Fruit fly (Drosophila melanogaster) whole organism, embryonic: ENCODE results near the gene lwr.

Experiments used
- Atf3 ChIP-seq: fragments of 200-800 bp; sonication (Bioruptor generic); optimal IDR thresholded peaks from 3 replicates; lab custom pipeline; 2016; ENCODE audit warnings: missing biosample characterization, missing genetic modification characterization
- CG10267 ChIP-seq: fragments of 200-800 bp; sonication (Bioruptor generic); optimal IDR thresholded peaks from 2 replicates; lab custom pipeline; 2018; ENCODE audit warnings: missing biosample characterization, mild to moderate bottlenecking, missing genetic modification characterization, moderate library complexity
- CG10431 ChIP-seq: fragments of 200-800 bp; sonication (Bioruptor generic); optimal IDR thresholded peaks from 3 replicates; lab custom pipeline; 2018; ENCODE audit warnings: missing biosample characterization, mild to moderate bottlenecking, missing genetic modification characterization
- CG11093 ChIP-seq: fragments of 200-800 bp; sonication (Bioruptor generic); IDR thresholded peaks from 3 replicates; pipeline ENCODE4 v1.3.6; 2022; ENCODE audit warnings: missing biosample characterization, missing genetic modification characterization
- CG11456 ChIP-seq: fragments of 200-800 bp; sonication (Bioruptor generic); IDR thresholded peaks from 3 replicates; pipeline ENCODE4 v1.3.6; 2022; ENCODE audit warnings: missing biosample characterization, missing genetic modification characterization
- CG12299 ChIP-seq: fragments of 200-800 bp; sonication (Bioruptor generic); optimal IDR thresholded peaks from 2 replicates; lab custom pipeline; 2018; ENCODE audit warnings: missing biosample characterization, mild to moderate bottlenecking, missing genetic modification characterization
- CG13287 ChIP-seq: fragments of 200-800 bp; sonication (Bioruptor generic); IDR thresholded peaks from 2 replicates; pipeline ENCODE4 v1.3.6; 2022; ENCODE audit warnings: missing biosample characterization, missing genetic modification characterization; ENCODE audit not compliant: partially characterized antibody
- CG1529 ChIP-seq: fragments of 200-800 bp; sonication (Bioruptor generic); optimal IDR thresholded peaks from 3 replicates; lab custom pipeline; 2018; ENCODE audit warnings: missing biosample characterization, missing genetic modification characterization
- CG17359 ChIP-seq: fragments of 200-800 bp; sonication (Bioruptor generic); optimal IDR thresholded peaks from 3 replicates; lab custom pipeline; 2018; ENCODE audit warnings: missing biosample characterization, mild to moderate bottlenecking, missing genetic modification characterization, moderate library complexity
- CG17361 ChIP-seq: fragments of 200-800 bp; sonication (Bioruptor generic); IDR thresholded peaks from 3 replicates; pipeline ENCODE4 v1.3.6; 2022; ENCODE audit warnings: missing biosample characterization, missing genetic modification characterization
- CG18011 ChIP-seq: fragments of 200-800 bp; sonication (Bioruptor generic); optimal IDR thresholded peaks from 2 replicates; lab custom pipeline; 2017; ENCODE audit warnings: missing biosample characterization, missing genetic modification characterization, mild to moderate bottlenecking, moderate library complexity, missing genotype
- CG18476 ChIP-seq: fragments of 200-800 bp; sonication (Bioruptor generic); optimal IDR thresholded peaks from 2 replicates; lab custom pipeline; 2016; ENCODE audit warnings: missing biosample characterization, mild to moderate bottlenecking, missing genetic modification characterization
- CG3065 ChIP-seq: fragments of 200-800 bp; sonication (Bioruptor generic); optimal IDR thresholded peaks from 2 replicates; lab custom pipeline; 2016; ENCODE audit warnings: missing biosample characterization, missing genetic modification characterization
- CG31388 ChIP-seq: fragments of 200-800 bp; sonication (Bioruptor generic); optimal IDR thresholded peaks from 2 replicates; lab custom pipeline; 2016; ENCODE audit warnings: missing biosample characterization, missing genetic modification characterization
- CG31441 ChIP-seq: fragments of 200-800 bp; sonication (Bioruptor generic); IDR thresholded peaks from 2 replicates; pipeline ENCODE4 v1.3.6; 2022; ENCODE audit warnings: missing biosample characterization, missing genetic modification characterization
- CG3163 ChIP-seq: fragments of 200-800 bp; sonication (Bioruptor generic); optimal IDR thresholded peaks from 3 replicates; lab custom pipeline; 2016; ENCODE audit warnings: missing biosample characterization, missing genetic modification characterization
- CG3281 ChIP-seq: fragments of 200-800 bp; sonication (Bioruptor generic); optimal IDR thresholded peaks from 3 replicates; lab custom pipeline; 2017; ENCODE audit warnings: missing biosample characterization, mild to moderate bottlenecking, missing genetic modification characterization
- CG34422 ChIP-seq: fragments of 200-800 bp; sonication (Bioruptor generic); IDR thresholded peaks from 3 replicates; pipeline ENCODE4 v1.3.6; 2022; ENCODE audit warnings: missing biosample characterization, missing genetic modification characterization
- CG3847 ChIP-seq: fragments of 200-800 bp; sonication (Bioruptor generic); IDR thresholded peaks from 2 replicates; pipeline ENCODE4 v1.3.6; 2022; ENCODE audit warnings: missing biosample characterization, missing genetic modification characterization
- CG4404 ChIP-seq: fragments of 200-800 bp; sonication (Bioruptor generic); IDR thresholded peaks from 2 replicates; pipeline ENCODE4 v1.3.6; 2022; ENCODE audit warnings: missing biosample characterization, missing genetic modification characterization
- CG6175 ChIP-seq: fragments of 200-800 bp; sonication (Bioruptor generic); IDR thresholded peaks from 3 replicates; pipeline ENCODE4 v1.3.6; 2022; ENCODE audit warnings: missing biosample characterization, missing genetic modification characterization
- CG6765 ChIP-seq: fragments of 200-800 bp; sonication (Bioruptor generic); optimal IDR thresholded peaks from 3 replicates; lab custom pipeline; 2017; ENCODE audit warnings: missing biosample characterization, mild to moderate bottlenecking, missing genetic modification characterization
- CG7786 ChIP-seq: fragments of 200-800 bp; sonication (Bioruptor generic); optimal IDR thresholded peaks from 2 replicates; lab custom pipeline; 2016; ENCODE audit warnings: missing biosample characterization, missing genetic modification characterization
- CG9876 ChIP-seq: fragments of 200-800 bp; sonication (Bioruptor generic); optimal IDR thresholded peaks from 2 replicates; lab custom pipeline; 2016; ENCODE audit warnings: missing biosample characterization, missing genetic modification characterization
- CTCF ChIP-seq: fragments of 200-800 bp; sonication (Bioruptor generic); optimal IDR thresholded peaks from 2 replicates; lab custom pipeline; 2017; ENCODE audit warnings: missing biosample characterization, mild to moderate bottlenecking, missing genetic modification characterization, moderate library complexity
- D19A ChIP-seq: fragments of 200-800 bp; optimal IDR thresholded peaks from 3 replicates; lab custom pipeline; 2019; ENCODE audit warnings: missing biosample characterization, mild to moderate bottlenecking, missing genetic modification characterization, moderate library complexity
- Deaf1 ChIP-seq: fragments of 200-800 bp; optimal IDR thresholded peaks from 3 replicates; lab custom pipeline; 2019; ENCODE audit warnings: missing biosample characterization, mild to moderate bottlenecking, missing genetic modification characterization, moderate library complexity
- Dll ChIP-seq: fragments of 200-800 bp; sonication (Bioruptor generic); IDR thresholded peaks from 4 replicates; pipeline ENCODE4 v1.3.6; 2022; ENCODE audit warnings: missing biosample characterization, missing genetic modification characterization; ENCODE audit not compliant: partially characterized antibody
- Fer3 ChIP-seq: fragments of 200-800 bp; sonication (Bioruptor generic); optimal IDR thresholded peaks from 2 replicates; lab custom pipeline; 2018; ENCODE audit warnings: missing biosample characterization, mild to moderate bottlenecking, missing genetic modification characterization, moderate library complexity
- HLH54F ChIP-seq: fragments of 200-800 bp; sonication (Bioruptor generic); optimal IDR thresholded peaks from 3 replicates; lab custom pipeline; 2016; ENCODE audit warnings: missing biosample characterization, missing genetic modification characterization
- HLHmδ ChIP-seq: fragments of 200-800 bp; sonication (Bioruptor generic); optimal IDR thresholded peaks from 2 replicates; lab custom pipeline; 2018; ENCODE audit warnings: missing biosample characterization, mild to moderate bottlenecking, missing genetic modification characterization, moderate library complexity
- Nf-YC ChIP-seq: fragments of 200-800 bp; optimal IDR thresholded peaks from 3 replicates; lab custom pipeline; 2019; ENCODE audit warnings: missing biosample characterization, mild to moderate bottlenecking, missing genetic modification characterization, moderate library complexity
- Oaz ChIP-seq: fragments of 200-800 bp; sonication (Bioruptor generic); IDR thresholded peaks from 2 replicates; pipeline ENCODE4 v1.3.6; 2022; ENCODE audit warnings: missing biosample characterization, missing genetic modification characterization
- Poxn ChIP-seq: fragments of 200-800 bp; sonication (Bioruptor generic); IDR thresholded peaks from 2 replicates; pipeline ENCODE4 v1.3.6; 2022; ENCODE audit warnings: missing biosample characterization, missing genetic modification characterization
- TFAM ChIP-seq: fragments of 200-800 bp; sonication (Bioruptor generic); optimal IDR thresholded peaks from 2 replicates; lab custom pipeline; 2017; ENCODE audit warnings: missing biosample characterization, missing genetic modification characterization, inconsistent platforms
- ab ChIP-seq: fragments of 200-800 bp; sonication (Bioruptor generic); optimal IDR thresholded peaks from 2 replicates; lab custom pipeline; 2016; ENCODE audit warnings: missing biosample characterization, missing genetic modification characterization
- az2 ChIP-seq: fragments of 200-800 bp; sonication (Bioruptor generic); optimal IDR thresholded peaks from 3 replicates; lab custom pipeline; 2016; ENCODE audit warnings: missing biosample characterization, missing genetic modification characterization
- bab2 ChIP-seq: fragments of 200-800 bp; sonication (Bioruptor generic); optimal IDR thresholded peaks from 2 replicates; lab custom pipeline; 2016; ENCODE audit warnings: missing biosample characterization, missing genetic modification characterization
- bigmax ChIP-seq: fragments of 200-800 bp; sonication (Bioruptor generic); optimal IDR thresholded peaks from 2 replicates; lab custom pipeline; 2018; ENCODE audit warnings: missing biosample characterization, mild to moderate bottlenecking, missing genetic modification characterization
- ci ChIP-seq: fragments of 200-800 bp; sonication (Bioruptor generic); IDR thresholded peaks from 3 replicates; pipeline ENCODE4 v1.3.6; 2022; ENCODE audit warnings: missing biosample characterization, missing genetic modification characterization
- cwo ChIP-seq: fragments of 200-800 bp; sonication (Bioruptor generic); optimal IDR thresholded peaks from 3 replicates; lab custom pipeline; 2017; ENCODE audit warnings: missing biosample characterization, missing genetic modification characterization, mild to moderate bottlenecking, moderate library complexity, missing genetic modification reagents
- dmrt11E ChIP-seq: fragments of 200-800 bp; sonication (Bioruptor generic); optimal IDR thresholded peaks from 3 replicates; lab custom pipeline; 2018; ENCODE audit warnings: missing biosample characterization, mild to moderate bottlenecking, missing genetic modification characterization, moderate library complexity
- fu2 ChIP-seq: fragments of 200-800 bp; sonication (Bioruptor generic); optimal IDR thresholded peaks from 2 replicates; lab custom pipeline; 2016; ENCODE audit warnings: missing biosample characterization, missing genetic modification characterization
- gro ChIP-seq: fragments of 200-800 bp; sonication (Bioruptor generic); optimal IDR thresholded peaks from 2 replicates; lab custom pipeline; 2016; ENCODE audit warnings: missing biosample characterization, missing genetic modification characterization
- kni ChIP-seq: fragments of 200-800 bp; sonication (Bioruptor generic); optimal IDR thresholded peaks from 3 replicates; lab custom pipeline; 2017; ENCODE audit warnings: mild to moderate bottlenecking, missing biosample characterization, missing genetic modification reagents, missing genetic modification characterization
- knrl ChIP-seq: fragments of 200-800 bp; sonication (Bioruptor generic); IDR thresholded peaks from 3 replicates; pipeline ENCODE4 v1.3.6; 2022; ENCODE audit warnings: missing biosample characterization, missing genetic modification characterization; ENCODE audit not compliant: partially characterized antibody
- row ChIP-seq: fragments of 200-800 bp; sonication (Bioruptor generic); IDR thresholded peaks from 3 replicates; pipeline ENCODE4 v1.3.6; 2022; ENCODE audit warnings: missing biosample characterization, missing genetic modification characterization
- schlank ChIP-seq: fragments of 200-800 bp; sonication (Bioruptor generic); optimal IDR thresholded peaks from 2 replicates; lab custom pipeline; 2018; ENCODE audit warnings: missing biosample characterization, mild to moderate bottlenecking, missing genetic modification characterization
- sna ChIP-seq: fragments of 200-800 bp; sonication (Bioruptor generic); IDR thresholded peaks from 2 replicates; pipeline ENCODE4 v1.3.6; 2022; ENCODE audit warnings: missing biosample characterization, missing genetic modification characterization; ENCODE audit not compliant: partially characterized antibody
- tgo ChIP-seq: fragments of 200-800 bp; sonication (Bioruptor generic); IDR thresholded peaks from 3 replicates; pipeline ENCODE4 v1.3.6; 2022; ENCODE audit warnings: missing biosample characterization, missing genetic modification characterization
- tio ChIP-seq: fragments of 200-800 bp; sonication (Bioruptor generic); optimal IDR thresholded peaks from 2 replicates; lab custom pipeline; 2017; ENCODE audit warnings: missing biosample characterization, missing genetic modification characterization, inconsistent platforms

lwr gene

dm6 chr2L:574226-574625, 31.8 kb upstream of the lwr start, which contains the start of the genes Ipk2 and cold (continued):
- TF ChIP-seq CG18476 (GFP tag; lab: Kevin White, UChicago) (peak; percentile 85), Dll (peak; percentile 56; the same call in 3 of the 4 replicates), Poxn (0 out of 2 replicates have a peak, but pooled peaks have one; percentile 30), CG10431 (GFP tag; lab: Kevin White, UChicago) (peak; percentile 44), ab (peak; percentile 67), CG13287 (GFP tag; lab: Robert Waterston, UW) (peak; percentile 59), Atf3 (peak; percentile 63), CG10267 (tag; lab: Kevin White, UChicago) (peak; percentile 99), knrl (peak; percentile 41; the same call in 1 of the 3 replicates), tgo (GFP tag; lab: Robert Waterston, UW) (peak; percentile 58), TFAM (GFP tag; lab: Kevin White, UChicago) (no peak), CG31388 (GFP tag; lab: Kevin White, UChicago) (peak; percentile 25), Nf-YC (tag; lab: Kevin White, UChicago) (peak; percentile 80), D19A (tag; lab: Kevin White, UChicago) (no peak), CG11456 (peak; percentile 80; the same call in 2 of the 3 replicates), sna (GFP tag; lab: Robert Waterston, UW) (no peak), CG6765 (GFP tag; lab: Kevin White, UChicago) (peak; percentile 40), HLH54F (GFP tag; lab: Kevin White, UChicago) (peak; percentile 87), tio (GFP tag; lab: Kevin White, UChicago) (no peak), CG9876 (GFP tag; lab: Kevin White, UChicago) (peak; percentile 63), CG7786 (GFP tag; lab: Kevin White, UChicago) (peak; percentile 77), fu2 (GFP tag; lab: Kevin White, UChicago) (peak; percentile 79), bab2 (GFP tag; lab: Kevin White, UChicago) (peak; percentile 78), CG6175 (GFP tag; lab: Robert Waterston, UW) (no peak), bigmax (GFP tag; lab: Kevin White, UChicago) (no peak), CG4404 (GFP tag; lab: Robert Waterston, UW) (peak; percentile 80), CG3847 (GFP tag; lab: Robert Waterston, UW) (peak; percentile 93), CG18011 (GFP tag; lab: Kevin White, UChicago) (no peak), row (peak; percentile 95), CG11093 (GFP tag; lab: Robert Waterston, UW) (peak; percentile 48; the same call in 1 of the 3 replicates), kni (peak; percentile 68), Deaf1 (tag; lab: Kevin White, UChicago) (no peak), ci (GFP tag; lab: Robert Waterston, UW) (peak; percentile 60), CG1529 (GFP tag; lab: Kevin White, UChicago) (peak; percentile 50), CG12299 (peak; percentile 78), CG31441 (GFP tag; lab: Robert Waterston, UW) (no peak; the same call in 1 of the 2 replicates), CG3281 (GFP tag; lab: Kevin White, UChicago) (peak; percentile 83), Fer3 (tag; lab: Kevin White, UChicago) (peak; percentile 72), CTCF (GFP tag; lab: Kevin White, UChicago) (peak; percentile 70), schlank (peak; percentile 22), CG34422 (GFP tag; lab: Robert Waterston, UW) (peak; percentile 51; the same call in 2 of the 3 replicates), Oaz (GFP tag; lab: Robert Waterston, UW) (no peak), CG17359 (tag; lab: Kevin White, UChicago) (peak; percentile 62), CG3163 (peak; percentile 55), gro (GFP tag; lab: Kevin White, UChicago) (no peak), az2 (GFP tag; lab: Kevin White, UChicago) (peak; percentile 74), CG17361 (GFP tag; lab: Robert Waterston, UW) (peak; percentile 87), dmrt11E (tag; lab: Kevin White, UChicago) (peak; percentile 70), HLHmδ (no peak), cwo (GFP tag; lab: Kevin White, UChicago) (peak; percentile 59), CG3065 (GFP tag; lab: Kevin White, UChicago) (peak; percentile 68)
